Fruit fly (Drosophila melanogaster) whole organism, embryonic: ENCODE measurements around the gene phol.

ENCODE experiments used
- Adf1 ChIP-seq: fragments of 200-800 bp; sonication (Bioruptor generic); IDR thresholded peaks from 2 replicates; pipeline ENCODE4 v1.3.6; 2022; ENCODE audit warnings: missing biosample characterization, missing genetic modification characterization
- Asciz ChIP-seq: fragments of 200-800 bp; sonication (Bioruptor generic); optimal IDR thresholded peaks from 2 replicates; lab custom pipeline; 2017; ENCODE audit warnings: missing biosample characterization, mild to moderate bottlenecking, missing genetic modification characterization, missing genetic modification reagents
- CG10321 ChIP-seq: fragments of 200-800 bp; sonication (Bioruptor generic); IDR thresholded peaks from 2 replicates; pipeline ENCODE4 v1.3.6; 2022; ENCODE audit warnings: missing biosample characterization, missing genetic modification characterization
- CG11085 ChIP-seq: fragments of 200-800 bp; sonication (Bioruptor generic); IDR thresholded peaks from 2 replicates; pipeline ENCODE4 v1.3.6; 2022; ENCODE audit warnings: missing biosample characterization, missing genetic modification characterization
- CG11504 ChIP-seq: fragments of 200-800 bp; sonication (Bioruptor generic); optimal IDR thresholded peaks from 3 replicates; lab custom pipeline; 2019; ENCODE audit warnings: missing biosample characterization, mild to moderate bottlenecking, missing genetic modification characterization, moderate library complexity
- CG11723 ChIP-seq: fragments of 200-800 bp; sonication (Bioruptor generic); optimal IDR thresholded peaks from 2 replicates; lab custom pipeline; 2017; ENCODE audit warnings: missing biosample characterization, mild to moderate bottlenecking, missing genetic modification characterization
- CG12104 ChIP-seq: fragments of 200-800 bp; sonication (Bioruptor generic); optimal IDR thresholded peaks from 3 replicates; lab custom pipeline; 2016; ENCODE audit warnings: missing biosample characterization, missing genetic modification characterization
- CG1233 ChIP-seq: fragments of 200-800 bp; sonication (Bioruptor generic); optimal IDR thresholded peaks from 4 replicates; lab custom pipeline; 2018; ENCODE audit warnings: missing biosample characterization, mild to moderate bottlenecking, missing genetic modification characterization
- CG12391 ChIP-seq: fragments of 200-800 bp; sonication (Bioruptor generic); optimal IDR thresholded peaks from 3 replicates; lab custom pipeline; 2018; ENCODE audit warnings: missing biosample characterization, mild to moderate bottlenecking, missing genetic modification characterization, moderate library complexity
- CG14860 ChIP-seq: fragments of 200-800 bp; sonication (Bioruptor generic); IDR thresholded peaks from 3 replicates; pipeline ENCODE4 v1.3.6; 2022; ENCODE audit warnings: missing biosample characterization, missing genetic modification characterization; ENCODE audit not compliant: partially characterized antibody
- CG15269 ChIP-seq: fragments of 200-800 bp; sonication (Bioruptor generic); optimal IDR thresholded peaks from 2 replicates; lab custom pipeline; 2018; ENCODE audit warnings: missing biosample characterization, mild to moderate bottlenecking, missing genetic modification characterization, moderate library complexity
- CG15514 ChIP-seq: fragments of 200-800 bp; sonication (Bioruptor generic); optimal IDR thresholded peaks from 3 replicates; lab custom pipeline; 2017; ENCODE audit warnings: missing biosample characterization, missing genetic modification characterization, mild to moderate bottlenecking, moderate library complexity, missing genetic modification reagents
- CG1602 ChIP-seq: fragments of 200-800 bp; sonication (Bioruptor generic); optimal IDR thresholded peaks from 3 replicates; lab custom pipeline; 2016; ENCODE audit warnings: missing biosample characterization, missing genetic modification characterization
- CG2129 ChIP-seq: fragments of 200-800 bp; sonication (Bioruptor generic); IDR thresholded peaks from 2 replicates; pipeline ENCODE4 v1.3.6; 2022; ENCODE audit warnings: missing biosample characterization, missing genetic modification characterization; ENCODE audit not compliant: partially characterized antibody
- CG2678 ChIP-seq: fragments of 200-800 bp; sonication (Bioruptor generic); optimal IDR thresholded peaks from 3 replicates; lab custom pipeline; 2019; ENCODE audit warnings: missing biosample characterization, mild to moderate bottlenecking, missing genetic modification characterization, moderate library complexity
- CG31365 ChIP-seq: fragments of 200-800 bp; sonication (Bioruptor generic); optimal IDR thresholded peaks from 2 replicates; lab custom pipeline; 2018; ENCODE audit warnings: missing biosample characterization, mild to moderate bottlenecking, missing genetic modification characterization
- CG32767 ChIP-seq: fragments of 200-800 bp; sonication (Bioruptor generic); IDR thresholded peaks from 2 replicates; pipeline ENCODE4 v1.3.6; 2022; ENCODE audit warnings: missing biosample characterization, missing genetic modification characterization
- CG3281 ChIP-seq: fragments of 200-800 bp; sonication (Bioruptor generic); optimal IDR thresholded peaks from 3 replicates; lab custom pipeline; 2017; ENCODE audit warnings: missing biosample characterization, mild to moderate bottlenecking, missing genetic modification characterization
- CG42726 ChIP-seq: fragments of 200-800 bp; sonication (Bioruptor generic); IDR thresholded peaks from 2 replicates; pipeline ENCODE4 v1.3.6; 2022; ENCODE audit warnings: missing biosample characterization, missing genetic modification characterization; ENCODE audit not compliant: partially characterized antibody
- CG4617 ChIP-seq: fragments of 200-800 bp; sonication (Bioruptor generic); optimal IDR thresholded peaks from 3 replicates; lab custom pipeline; 2016; ENCODE audit warnings: missing biosample characterization, missing genetic modification characterization, borderline replicate concordance
- CG9215 ChIP-seq: fragments of 200-800 bp; sonication (Bioruptor generic); IDR thresholded peaks from 2 replicates; pipeline ENCODE4 v1.3.6; 2022; ENCODE audit warnings: missing biosample characterization, missing genetic modification characterization
- Dip2 ChIP-seq: fragments of 200-800 bp; sonication (Bioruptor generic); IDR thresholded peaks from 2 replicates; pipeline ENCODE4 v1.3.6; 2022; ENCODE audit warnings: missing biosample characterization, missing genetic modification characterization
- Ets65A ChIP-seq: fragments of 200-800 bp; sonication (Bioruptor generic); peaks from one replicate; lab custom pipeline; 2016; ENCODE audit warnings: missing biosample characterization, missing genetic modification characterization
- Gug ChIP-seq: fragments of 200-800 bp; sonication (Bioruptor generic); IDR thresholded peaks from 4 replicates; pipeline ENCODE4 v1.3.6; 2022; ENCODE audit warnings: missing biosample characterization, missing genetic modification characterization
- Hmr ChIP-seq: fragments of 200-800 bp; sonication (Bioruptor generic); optimal IDR thresholded peaks from 3 replicates; lab custom pipeline; 2017; ENCODE audit warnings: mild to moderate bottlenecking, missing biosample characterization, missing genetic modification reagents, missing genetic modification characterization
- Hr78 ChIP-seq, 2 experiments: fragments of 200-800 bp in 1 of 2; fragments of >200 bp in 1 of 2; sonication (Bioruptor generic) in 1 of 2; optimal IDR thresholded peaks; 2 replicates each; lab custom pipeline; 2017 to 2019; ENCODE audit warnings: missing biosample characterization in 2 of 2, missing genetic modification characterization in 2 of 2, mild to moderate bottlenecking in 1 of 2, moderate library complexity in 1 of 2
- Hsf ChIP-seq: fragments of 200-800 bp; sonication (Bioruptor generic); optimal IDR thresholded peaks from 3 replicates; lab custom pipeline; 2016; ENCODE audit warnings: missing biosample characterization, missing genetic modification characterization
- Lhr ChIP-seq: fragments of 200-800 bp; sonication (Bioruptor generic); optimal IDR thresholded peaks from 3 replicates; lab custom pipeline; 2017; ENCODE audit warnings: mild to moderate bottlenecking, missing biosample characterization, missing genetic modification reagents, missing genetic modification characterization
- MBD-R2 ChIP-seq: fragments of 200-800 bp; sonication (Bioruptor generic); IDR thresholded peaks from 2 replicates; pipeline ENCODE4 v1.3.6; 2022; ENCODE audit warnings: missing biosample characterization, missing genetic modification characterization
- Opbp ChIP-seq: fragments of 200-800 bp; sonication (Bioruptor generic); IDR thresholded peaks from 3 replicates; pipeline ENCODE4 v1.3.6; 2022; ENCODE audit warnings: missing biosample characterization, missing genetic modification characterization; ENCODE audit not compliant: partially characterized antibody
- Sox102F ChIP-seq: fragments of 200-800 bp; sonication (Bioruptor generic); optimal IDR thresholded peaks from 2 replicates; lab custom pipeline; 2018; ENCODE audit warnings: missing biosample characterization, mild to moderate bottlenecking, missing genetic modification characterization, moderate library complexity
- ato ChIP-seq: fragments of 200-800 bp; sonication (Bioruptor generic); IDR thresholded peaks from 2 replicates; pipeline ENCODE4 v1.3.6; 2022; ENCODE audit warnings: missing biosample characterization, missing genetic modification characterization; ENCODE audit not compliant: partially characterized antibody
- az2 ChIP-seq: fragments of 200-800 bp; sonication (Bioruptor generic); optimal IDR thresholded peaks from 3 replicates; lab custom pipeline; 2016; ENCODE audit warnings: missing biosample characterization, missing genetic modification characterization
- btn ChIP-seq: fragments of 200-800 bp; sonication (Bioruptor generic); optimal IDR thresholded peaks from 2 replicates; lab custom pipeline; 2016; ENCODE audit warnings: missing biosample characterization, missing genetic modification characterization
- chn ChIP-seq: fragments of 200-800 bp; sonication (Bioruptor generic); optimal IDR thresholded peaks from 2 replicates; lab custom pipeline; 2016; ENCODE audit warnings: missing biosample characterization, missing genetic modification characterization
- crol ChIP-seq: fragments of 200-800 bp; sonication (Bioruptor generic); IDR thresholded peaks from 2 replicates; pipeline ENCODE4 v1.3.6; 2022; ENCODE audit warnings: missing biosample characterization, missing genetic modification characterization
- dan ChIP-seq: fragments of 200-800 bp; sonication (Bioruptor generic); IDR thresholded peaks from 2 replicates; pipeline ENCODE4 v1.3.6; 2022; ENCODE audit warnings: missing biosample characterization, missing genetic modification characterization
- danr ChIP-seq: fragments of 200-800 bp; sonication (Bioruptor generic); IDR thresholded peaks from 2 replicates; pipeline ENCODE4 v1.3.6; 2022; ENCODE audit warnings: missing biosample characterization, missing genetic modification characterization
- exex ChIP-seq: fragments of 200-800 bp; sonication (Bioruptor generic); optimal IDR thresholded peaks from 4 replicates; lab custom pipeline; 2018; ENCODE audit warnings: missing biosample characterization, mild to moderate bottlenecking, missing genetic modification characterization, moderate library complexity
- grau ChIP-seq: fragments of 200-800 bp; optimal IDR thresholded peaks from 3 replicates; lab custom pipeline; 2019; ENCODE audit warnings: missing biosample characterization, mild to moderate bottlenecking, missing genetic modification characterization, moderate library complexity
- h ChIP-seq: fragments of >200 bp; optimal IDR thresholded peaks from 2 replicates; lab custom pipeline; 2017
- nom ChIP-seq: fragments of 200-800 bp; sonication (Bioruptor generic); optimal IDR thresholded peaks from 2 replicates; lab custom pipeline; 2017; ENCODE audit warnings: missing biosample characterization, missing genetic modification characterization, mild to moderate bottlenecking, moderate library complexity, missing genetic modification reagents
- pros ChIP-seq: fragments of 200-800 bp; sonication (Bioruptor generic); optimal IDR thresholded peaks from 3 replicates; lab custom pipeline; 2019; ENCODE audit warnings: missing biosample characterization, mild to moderate bottlenecking, missing genetic modification characterization, moderate library complexity
- sug ChIP-seq: fragments of 200-800 bp; optimal IDR thresholded peaks from 2 replicates; lab custom pipeline; 2019; ENCODE audit warnings: missing biosample characterization, mild to moderate bottlenecking, missing genetic modification characterization, moderate library complexity
- tap ChIP-seq: fragments of 200-800 bp; optimal IDR thresholded peaks from 3 replicates; lab custom pipeline; 2019; ENCODE audit warnings: missing biosample characterization, mild to moderate bottlenecking, missing genetic modification characterization, moderate library complexity
- tup ChIP-seq: fragments of 200-800 bp; sonication (Bioruptor generic); optimal IDR thresholded peaks from 2 replicates; lab custom pipeline; 2016; ENCODE audit warnings: missing biosample characterization, mild to moderate bottlenecking, missing genetic modification characterization, moderate library complexity
- tx ChIP-seq: fragments of 200-800 bp; sonication (Bioruptor generic); optimal IDR thresholded peaks from 2 replicates; lab custom pipeline; 2016; ENCODE audit warnings: missing biosample characterization, missing genetic modification characterization
- wek ChIP-seq: fragments of 200-800 bp; sonication (Bioruptor generic); optimal IDR thresholded peaks from 3 replicates; lab custom pipeline; 2018; ENCODE audit warnings: missing biosample characterization, mild to moderate bottlenecking, missing genetic modification characterization, moderate library complexity
- zf30C ChIP-seq: fragments of 200-800 bp; sonication (Bioruptor generic); optimal IDR thresholded peaks from 3 replicates; lab custom pipeline; 2018; ENCODE audit warnings: missing biosample characterization, mild to moderate bottlenecking, missing genetic modification characterization
- zfh1 ChIP-seq: fragments of 200-800 bp; sonication (Bioruptor generic); IDR thresholded peaks from 3 replicates; pipeline ENCODE4 v1.3.6; 2022; ENCODE audit warnings: missing biosample characterization, missing genetic modification characterization

The phol gene

DNA sequence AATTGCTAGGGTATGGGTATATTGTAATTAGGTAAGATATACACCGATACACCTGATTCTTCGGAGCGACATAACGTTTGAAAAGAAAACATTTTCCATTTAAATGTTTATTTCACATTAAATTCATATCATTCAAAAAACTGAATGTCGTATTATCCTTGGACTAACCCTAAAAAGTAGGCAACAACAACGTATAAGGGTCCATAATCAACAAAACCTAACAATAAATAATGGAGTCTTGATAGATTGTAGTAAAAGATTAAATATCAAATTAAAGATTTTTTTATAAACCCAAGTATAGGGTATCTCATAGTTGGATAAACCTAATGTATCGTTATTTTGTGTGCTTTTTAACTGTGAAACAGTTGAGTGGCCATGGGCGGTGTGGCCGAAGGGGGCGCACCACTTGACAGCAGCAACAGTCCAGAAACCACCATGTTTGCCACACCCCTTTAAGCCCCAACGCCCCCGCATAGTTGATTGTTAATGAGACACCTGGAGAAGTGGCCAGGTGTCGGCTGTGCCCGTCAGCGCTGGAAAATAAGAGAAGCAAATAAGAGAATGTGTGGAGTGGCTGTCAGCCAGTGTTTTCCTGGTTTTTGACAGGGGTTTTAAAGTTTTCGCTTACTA lies 12.3 kb upstream of the phol start (continued):
- no peak for TF ChIP-seq CG32767
- TF ChIP-seq CG11504 (tag; lab: Kevin White, UChicago), result peak; percentile 66
- no peak for TF ChIP-seq CG4617 (GFP tag; lab: Kevin White, UChicago)
- peak; percentile 51 for TF ChIP-seq CG3281 (GFP tag; lab: Kevin White, UChicago)
- no peak for TF ChIP-seq Opbp (GFP tag; lab: Robert Waterston, UW)
- no peak for TF ChIP-seq CG11085 (GFP tag; lab: Robert Waterston, UW)
- TF ChIP-seq Adf1 (GFP tag; lab: Robert Waterston, UW), result no peak
- no peak for TF ChIP-seq tx (GFP tag; lab: Kevin White, UChicago)
- TF ChIP-seq CG9215 (GFP tag; lab: Robert Waterston, UW), result no peak
- TF ChIP-seq CG10321 (GFP tag; lab: Robert Waterston, UW), result no peak
- no peak for TF ChIP-seq chn
- TF ChIP-seq CG42726 (GFP tag; lab: Robert Waterston, UW), result no peak
- TF ChIP-seq crol (GFP tag; lab: Robert Waterston, UW), result no peak
- no peak for TF ChIP-seq nom (GFP tag; lab: Kevin White, UChicago)
- TF ChIP-seq tap (tag; lab: Kevin White, UChicago), result no peak
- no peak for TF ChIP-seq sug (tag; lab: Kevin White, UChicago)
- no peak for TF ChIP-seq zf30C (GFP tag; lab: Kevin White, UChicago)
- no peak for TF ChIP-seq Gug (GFP tag; lab: Robert Waterston, UW)
- peak; percentile 31 for TF ChIP-seq CG11723 (GFP tag; lab: Kevin White, UChicago)
- no peak for TF ChIP-seq CG1233 (GFP tag; lab: Kevin White, UChicago)
- peak; percentile 37 for TF ChIP-seq Hsf (GFP tag; lab: Kevin White, UChicago)
- TF ChIP-seq Dip2 (GFP tag; lab: Robert Waterston, UW), result no peak
- TF ChIP-seq tup (GFP tag; lab: Kevin White, UChicago), result no peak
- TF ChIP-seq az2 (GFP tag; lab: Kevin White, UChicago), result no peak
- peak; percentile 35 for TF ChIP-seq CG12391 (tag; lab: Kevin White, UChicago)
- TF ChIP-seq MBD-R2 (GFP tag; lab: Robert Waterston, UW), result no peak
- peak; percentile 34 for TF ChIP-seq grau (tag; lab: Kevin White, UChicago)
- no peak for TF ChIP-seq CG1602 (GFP tag; lab: Kevin White, UChicago)
- TF ChIP-seq ato (GFP tag; lab: Robert Waterston, UW), result no peak
- no peak for TF ChIP-seq Hr78 (GFP tag; optimal IDR thresholded peaks at IDR 0.05; lab: Kevin White, UChicago)
- no peak for TF ChIP-seq zfh1 (GFP tag; lab: Robert Waterston, UW)
- peak; percentile 73 for TF ChIP-seq CG2678 (tag; lab: Kevin White, UChicago)
- no peak for TF ChIP-seq CG2129 (GFP tag; lab: Robert Waterston, UW)
- no peak for TF ChIP-seq dan (GFP tag; lab: Robert Waterston, UW)
- TF ChIP-seq CG14860 (GFP tag; lab: Robert Waterston, UW), result no peak
- TF ChIP-seq CG12104 (GFP tag; lab: Kevin White, UChicago), result peak; percentile 41
- peak; percentile 3 for TF ChIP-seq CG15514 (GFP tag; lab: Kevin White, UChicago)
- TF ChIP-seq CG15269 (tag; lab: Kevin White, UChicago), result peak; percentile 30
- no peak for TF ChIP-seq CG31365 (tag; lab: Kevin White, UChicago)
- no peak for TF ChIP-seq exex (tag; lab: Kevin White, UChicago)
- TF ChIP-seq wek (GFP tag; lab: Kevin White, UChicago), result no peak
- TF ChIP-seq h (lab: Kevin White, UChicago), result no peak
- TF ChIP-seq Lhr (GFP tag; lab: Kevin White, UChicago), result no peak
- no peak for TF ChIP-seq danr (GFP tag; lab: Robert Waterston, UW)
- no peak for TF ChIP-seq btn
- TF ChIP-seq Hmr (GFP tag; lab: Kevin White, UChicago), result peak; percentile 32
- peak; percentile 80 for TF ChIP-seq Ets65A (GFP tag; lab: Kevin White, UChicago)
- no peak for TF ChIP-seq pros (GFP tag; lab: Kevin White, UChicago)
- no peak for TF ChIP-seq Asciz (GFP tag; lab: Kevin White, UChicago)
- peak; percentile 50 for TF ChIP-seq Sox102F (GFP tag; lab: Kevin White, UChicago)
